Fruit fly (Drosophila melanogaster) whole organism, pupa: Measurements from ENCODE around the gene Gr98c.
A peak's percentile ranks its signal among the peaks of the same experiment; 100 is the strongest.

Experiments used
- CG10348 ChIP-seq: fragments of 200-800 bp; sonication (Bioruptor generic); IDR thresholded peaks from 2 replicates; pipeline ENCODE4 v1.3.6; 2022; ENCODE audit warnings: missing biosample characterization, missing genetic modification characterization
- CG12605 ChIP-seq: fragments of 200-800 bp; sonication (Bioruptor generic); IDR thresholded peaks from 2 replicates; pipeline ENCODE4 v1.3.6; 2022; ENCODE audit warnings: missing biosample characterization, missing genetic modification characterization
- CG13204 ChIP-seq: fragments of 200-800 bp; sonication (Bioruptor generic); optimal IDR thresholded peaks from 2 replicates; lab custom pipeline; 2018; ENCODE audit warnings: missing biosample characterization, mild to moderate bottlenecking, missing genetic modification characterization, moderate library complexity
- CG14655 ChIP-seq: fragments of 200-800 bp; sonication (Bioruptor generic); optimal IDR thresholded peaks from 3 replicates; lab custom pipeline; 2017; ENCODE audit warnings: mild to moderate bottlenecking, missing biosample characterization, missing genetic modification reagents, missing genetic modification characterization
- CG15710 ChIP-seq: fragments of 200-800 bp; sonication (Bioruptor generic); optimal IDR thresholded peaks from 2 replicates; lab custom pipeline; 2018; ENCODE audit warnings: missing biosample characterization, mild to moderate bottlenecking, missing genetic modification characterization, moderate library complexity
- CG17806 ChIP-seq: fragments of 200-800 bp; sonication (Bioruptor generic); optimal IDR thresholded peaks from 2 replicates; lab custom pipeline; 2018; ENCODE audit warnings: missing biosample characterization, mild to moderate bottlenecking, missing genetic modification characterization, moderate library complexity
- CG32121 ChIP-seq: fragments of 200-800 bp; sonication (Bioruptor generic); IDR thresholded peaks from 2 replicates; pipeline ENCODE4 v1.3.6; 2022; ENCODE audit warnings: missing biosample characterization, missing genetic modification characterization
- CG34367 ChIP-seq: fragments of 200-800 bp; sonication (Bioruptor generic); optimal IDR thresholded peaks from 2 replicates; lab custom pipeline; 2018; ENCODE audit warnings: missing biosample characterization, mild to moderate bottlenecking, missing genetic modification characterization
- CG4496 ChIP-seq: fragments of 200-800 bp; sonication (Bioruptor generic); IDR thresholded peaks from 3 replicates; pipeline ENCODE4 v1.3.6; 2022; ENCODE audit warnings: missing biosample characterization, missing genetic modification characterization
- CG8159 ChIP-seq: fragments of 200-800 bp; sonication (Bioruptor generic); optimal IDR thresholded peaks from 3 replicates; lab custom pipeline; 2018; ENCODE audit warnings: missing biosample characterization, mild to moderate bottlenecking, missing genetic modification characterization, moderate library complexity
- CG8301 ChIP-seq: fragments of 200-800 bp; sonication (Bioruptor generic); optimal IDR thresholded peaks from 2 replicates; lab custom pipeline; 2018; ENCODE audit warnings: missing biosample characterization, mild to moderate bottlenecking, missing genetic modification characterization
- CG9948 ChIP-seq: fragments of 200-800 bp; sonication (Bioruptor generic); optimal IDR thresholded peaks from 2 replicates; lab custom pipeline; 2018; ENCODE audit warnings: missing biosample characterization, mild to moderate bottlenecking, missing genetic modification characterization, moderate library complexity
- D1 ChIP-seq: fragments of 200-800 bp; sonication (Bioruptor generic); optimal IDR thresholded peaks from 2 replicates; lab custom pipeline; 2018; ENCODE audit warnings: missing biosample characterization, mild to moderate bottlenecking, missing genetic modification characterization, moderate library complexity
- EcR ChIP-seq: fragments of 200-800 bp; sonication (Bioruptor generic); optimal IDR thresholded peaks from 3 replicates; lab custom pipeline; 2019; ENCODE audit warnings: missing biosample characterization, missing genetic modification characterization, mild to moderate bottlenecking, moderate library complexity, missing genetic modification reagents
- Ets98B ChIP-seq: fragments of 200-800 bp; sonication (Bioruptor generic); IDR thresholded peaks from 2 replicates; pipeline ENCODE4 v1.3.6; 2022; ENCODE audit warnings: missing biosample characterization, missing genetic modification characterization
- Pif1A ChIP-seq: fragments of 200-800 bp; sonication (Bioruptor generic); optimal IDR thresholded peaks from 3 replicates; lab custom pipeline; 2016; ENCODE audit warnings: missing biosample characterization, missing genetic modification characterization
- Pif1B ChIP-seq: fragments of 200-800 bp; sonication (Bioruptor generic); optimal IDR thresholded peaks from 3 replicates; lab custom pipeline; 2016; ENCODE audit warnings: missing biosample characterization, missing genetic modification characterization
- Snoo ChIP-seq: fragments of 200-800 bp; sonication (Bioruptor generic); optimal IDR thresholded peaks from 3 replicates; lab custom pipeline; 2017; ENCODE audit warnings: missing biosample characterization, mild to moderate bottlenecking, missing genetic modification characterization, inconsistent platforms
- fd96Ca ChIP-seq: fragments of 200-800 bp; sonication (Bioruptor generic); IDR thresholded peaks from 3 replicates; pipeline ENCODE4 v1.3.6; 2022; ENCODE audit warnings: missing biosample characterization, missing genetic modification characterization
- gl ChIP-seq: fragments of 200-800 bp; sonication (Bioruptor generic); optimal IDR thresholded peaks from 2 replicates; lab custom pipeline; 2018; ENCODE audit warnings: missing biosample characterization, mild to moderate bottlenecking, missing genetic modification characterization
- rn ChIP-seq: fragments of 200-800 bp; sonication (Bioruptor generic); IDR thresholded peaks from 2 replicates; pipeline ENCODE4 v1.3.6; 2022; ENCODE audit warnings: missing biosample characterization, missing genetic modification characterization

The Gr98c gene

DNA sequence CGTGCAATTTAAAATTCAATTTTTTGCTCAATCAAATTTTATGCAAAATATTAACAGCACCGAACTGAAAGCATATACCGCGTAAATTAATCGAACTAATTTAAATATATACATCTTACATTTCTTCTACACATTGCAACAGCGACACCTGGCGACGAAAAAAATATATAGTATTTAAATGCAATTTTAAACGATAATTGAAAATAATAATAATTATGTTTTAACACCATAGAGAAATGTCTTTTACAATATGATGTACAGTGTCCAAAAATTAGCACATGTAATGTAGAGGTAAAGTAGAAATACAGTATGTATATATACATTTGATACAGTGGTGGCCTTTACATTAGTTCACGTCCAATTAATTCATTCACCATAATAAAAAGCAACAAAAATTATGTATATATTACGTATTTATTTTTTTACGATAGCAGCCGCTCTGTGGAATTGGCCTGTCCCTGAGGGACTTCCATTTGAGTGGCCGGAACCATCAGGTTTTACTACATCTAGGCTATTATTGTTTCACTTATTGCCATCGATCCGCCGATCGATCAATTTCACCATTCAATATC lies 3.2 kb downstream of the Gr98c start:
- TF ChIP-seq Ets98B (GFP tag; lab: Robert Waterston, UW), result no peak
- no peak for TF ChIP-seq CG17806 (tag; lab: Kevin White, UChicago)
- TF ChIP-seq Pif1A (GFP tag; lab: Kevin White, UChicago), result no peak
- TF ChIP-seq CG14655 (GFP tag; lab: Kevin White, UChicago), result no peak
- TF ChIP-seq CG12605, result no peak
- no peak for TF ChIP-seq fd96Ca (GFP tag; lab: Robert Waterston, UW)
- no peak for TF ChIP-seq CG13204 (GFP tag; lab: Kevin White, UChicago)
- no peak for TF ChIP-seq CG8159
- TF ChIP-seq D1 (tag; lab: Kevin White, UChicago), result no peak
- no peak for TF ChIP-seq rn (GFP tag; lab: Robert Waterston, UW)
- no peak for TF ChIP-seq CG4496 (GFP tag; lab: Robert Waterston, UW)
- TF ChIP-seq CG32121, result no peak
- no peak for TF ChIP-seq CG34367 (tag; lab: Kevin White, UChicago)
- TF ChIP-seq EcR, result no peak
- no peak for TF ChIP-seq Snoo (tag; lab: Kevin White, UChicago)
- TF ChIP-seq CG10348 (GFP tag; lab: Robert Waterston, UW), result no peak
- no peak for TF ChIP-seq gl (tag; lab: Kevin White, UChicago)

- TF ChIP-seq CG8301 (tag; lab: Kevin White, UChicago), result no peak
- no peak for TF ChIP-seq CG13204 (GFP tag; lab: Kevin White, UChicago)
- no peak for TF ChIP-seq CG15710 (tag; lab: Kevin White, UChicago)
- no peak for TF ChIP-seq CG4496 (GFP tag; lab: Robert Waterston, UW)
- no peak for TF ChIP-seq D1 (tag; lab: Kevin White, UChicago)
- no peak for TF ChIP-seq rn (GFP tag; lab: Robert Waterston, UW)
- TF ChIP-seq Pif1A (GFP tag; lab: Kevin White, UChicago), result no peak
- TF ChIP-seq CG32121, result no peak
- no peak for TF ChIP-seq CG10348 (GFP tag; lab: Robert Waterston, UW)
- TF ChIP-seq Snoo (tag; lab: Kevin White, UChicago), result no peak
- TF ChIP-seq CG9948 (tag; lab: Kevin White, UChicago), result no peak
- no peak for TF ChIP-seq gl (tag; lab: Kevin White, UChicago)
- TF ChIP-seq CG8159, result no peak
- no peak for TF ChIP-seq EcR
- TF ChIP-seq Ets98B (GFP tag; lab: Robert Waterston, UW), result no peak
- TF ChIP-seq CG14655 (GFP tag; lab: Kevin White, UChicago), result no peak
- no peak for TF ChIP-seq Pif1B (GFP tag; lab: Kevin White, UChicago)
- no peak for TF ChIP-seq CG12605
- TF ChIP-seq CG17806 (tag; lab: Kevin White, UChicago), result no peak
- no peak for TF ChIP-seq fd96Ca (GFP tag; lab: Robert Waterston, UW)
Measured at dm6 chr3R:27552710-27553109, 8.5 kb downstream of the Gr98c start.

DNA sequence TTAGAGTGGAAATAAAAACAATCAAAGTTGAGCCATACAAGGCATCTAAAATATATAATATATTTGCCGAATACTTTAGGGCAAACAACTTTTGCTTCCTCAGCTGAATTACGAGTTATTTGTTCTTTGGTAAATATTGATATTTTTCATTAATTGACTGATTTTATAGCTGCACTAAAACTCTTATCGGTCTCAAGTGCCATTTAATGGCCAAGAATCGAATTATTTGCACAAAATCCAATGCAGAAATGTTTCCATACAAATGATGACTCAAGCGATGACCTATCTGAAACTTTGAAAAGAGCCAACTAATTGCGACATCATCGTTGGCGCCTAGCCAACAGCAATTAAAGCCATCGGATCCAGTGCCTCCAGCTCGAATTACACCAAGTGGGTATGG lies 9.1 kb downstream of the Gr98c start:
- TF ChIP-seq EcR, result no peak
- TF ChIP-seq rn (GFP tag; lab: Robert Waterston, UW), result no peak
- no peak for TF ChIP-seq fd96Ca (GFP tag; lab: Robert Waterston, UW)
- TF ChIP-seq CG12605, result no peak
- no peak for TF ChIP-seq CG17806 (tag; lab: Kevin White, UChicago)
- TF ChIP-seq Ets98B (GFP tag; lab: Robert Waterston, UW), result no peak
- no peak for TF ChIP-seq Pif1B (GFP tag; lab: Kevin White, UChicago)
- no peak for TF ChIP-seq CG8159
- TF ChIP-seq gl (tag; lab: Kevin White, UChicago), result no peak
- no peak for TF ChIP-seq CG13204 (GFP tag; lab: Kevin White, UChicago)
- TF ChIP-seq CG9948 (tag; lab: Kevin White, UChicago), result no peak

DNA sequence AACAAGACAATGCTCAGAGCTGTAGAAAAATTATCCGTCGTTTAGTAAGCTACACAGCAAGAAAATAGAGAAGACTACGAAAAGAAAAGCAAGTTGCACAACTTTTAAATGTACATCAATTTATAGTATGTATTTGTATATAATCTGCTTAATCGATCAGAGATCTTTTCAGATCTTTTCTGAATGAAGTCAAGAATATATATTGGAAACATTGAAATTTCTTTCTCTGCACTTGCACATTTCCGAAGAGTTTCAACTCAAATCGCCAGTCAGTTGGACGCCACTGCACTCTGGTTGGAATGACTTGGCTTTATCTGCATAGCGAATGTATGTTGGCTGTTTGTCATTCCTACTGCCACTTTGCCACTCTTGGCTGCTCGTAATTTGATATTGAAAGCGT lies 9.7 kb downstream of the Gr98c start:
- TF ChIP-seq CG17806 (tag; lab: Kevin White, UChicago), result peak; percentile 71
- peak; percentile 10 for TF ChIP-seq gl (tag; lab: Kevin White, UChicago)
- TF ChIP-seq CG8159, result peak; percentile 81
- no peak for TF ChIP-seq CG14655 (GFP tag; lab: Kevin White, UChicago)
- peak; percentile 56; the same call in 1 of the 3 replicates for TF ChIP-seq fd96Ca (GFP tag; lab: Robert Waterston, UW)
- peak; percentile 73 for TF ChIP-seq CG15710 (tag; lab: Kevin White, UChicago)
- TF ChIP-seq CG34367 (tag; lab: Kevin White, UChicago), result peak; percentile 65
- TF ChIP-seq Pif1A (GFP tag; lab: Kevin White, UChicago), result peak; percentile 82
- no peak for TF ChIP-seq CG13204 (GFP tag; lab: Kevin White, UChicago)
- peak; percentile 88 for TF ChIP-seq Ets98B (GFP tag; lab: Robert Waterston, UW)
- peak; percentile 86 for TF ChIP-seq CG32121
- TF ChIP-seq D1 (tag; lab: Kevin White, UChicago), result no peak
- TF ChIP-seq CG4496 (GFP tag; lab: Robert Waterston, UW), result peak; percentile 89
- TF ChIP-seq CG9948 (tag; lab: Kevin White, UChicago), result peak; percentile 70
- peak; percentile 82 for TF ChIP-seq CG12605
- no peak for TF ChIP-seq CG10348 (GFP tag; lab: Robert Waterston, UW)
- peak; percentile 81 for TF ChIP-seq CG8301 (tag; lab: Kevin White, UChicago)
- peak; percentile 83 for TF ChIP-seq Snoo (tag; lab: Kevin White, UChicago)
- peak; percentile 48; the same call in 1 of the 2 replicates for TF ChIP-seq rn (GFP tag; lab: Robert Waterston, UW)
- TF ChIP-seq Pif1B (GFP tag; lab: Kevin White, UChicago), result peak; percentile 72
- no peak for TF ChIP-seq EcR

- peak; percentile 91 for TF ChIP-seq Ets98B (GFP tag; lab: Robert Waterston, UW)
- TF ChIP-seq CG32121, result peak; percentile 93
- TF ChIP-seq Pif1B (GFP tag; lab: Kevin White, UChicago), result peak; percentile 66
- peak; percentile 88 for TF ChIP-seq CG14655 (GFP tag; lab: Kevin White, UChicago)
- peak; percentile 87 for TF ChIP-seq CG12605
- TF ChIP-seq CG13204 (GFP tag; lab: Kevin White, UChicago), result no peak
- peak; percentile 88 for TF ChIP-seq CG8301 (tag; lab: Kevin White, UChicago)
- TF ChIP-seq CG34367 (tag; lab: Kevin White, UChicago), result peak; percentile 17
- TF ChIP-seq CG8159, result peak; percentile 37
- TF ChIP-seq CG17806 (tag; lab: Kevin White, UChicago), result peak; percentile 53
- TF ChIP-seq D1 (tag; lab: Kevin White, UChicago), result no peak
- TF ChIP-seq rn (GFP tag; lab: Robert Waterston, UW), result peak; percentile 41; the same call in 1 of the 2 replicates
- no peak for TF ChIP-seq Snoo (tag; lab: Kevin White, UChicago)
- peak; percentile 70 for TF ChIP-seq CG10348 (GFP tag; lab: Robert Waterston, UW)
- TF ChIP-seq CG4496 (GFP tag; lab: Robert Waterston, UW), result peak; percentile 90
- TF ChIP-seq fd96Ca (GFP tag; lab: Robert Waterston, UW), result peak; percentile 88
- no peak for TF ChIP-seq EcR
- peak; percentile 74 for TF ChIP-seq Pif1A (GFP tag; lab: Kevin White, UChicago)
- TF ChIP-seq gl (tag; lab: Kevin White, UChicago), result no peak
- peak; percentile 40 for TF ChIP-seq CG15710 (tag; lab: Kevin White, UChicago)
- TF ChIP-seq CG9948 (tag; lab: Kevin White, UChicago), result peak; percentile 63
- TF ChIP-seq, all 21 proteins: peak for 16
Measured at dm6 chr3R:27554964-27555363, 10.7 kb downstream of the Gr98c start.
